Worm (Caenorhabditis elegans) whole organism, L3 larva: ENCODE measurements around the gene rsp-8.
"Not testable (repeated sequence)": the region's sequence is repeated elsewhere in the genome, so short reads cannot be mapped to it uniquely, and the experiment has no call there.

ENCODE experiments used
- aly-2 ChIP-seq: fragments of 150-350 bp; optimal IDR thresholded peaks from 2 replicates; lab custom pipeline; 2014; ENCODE audit warnings: missing biosample characterization, missing genetic modification characterization
- ama-1 ChIP-seq: fragments of 150-350 bp; optimal IDR thresholded peaks from 2 replicates; lab custom pipeline; 2018
- jun-1 ChIP-seq: fragments of 150-350 bp; optimal IDR thresholded peaks from 2 replicates; lab custom pipeline; 2014; ENCODE audit warnings: missing biosample characterization, missing genetic modification reagents, missing genetic modification characterization
- lin-15B ChIP-seq: fragments of 150-350 bp; optimal IDR thresholded peaks from 2 replicates; lab custom pipeline; 2014; ENCODE audit warnings: missing biosample characterization, missing genetic modification characterization
- nhr-11 ChIP-seq: fragments of 150-350 bp; optimal IDR thresholded peaks from 2 replicates; lab custom pipeline; 2014; ENCODE audit warnings: missing biosample characterization, missing genetic modification characterization
- zag-1 ChIP-seq: fragments of 150-350 bp; optimal IDR thresholded peaks from 2 replicates; lab custom pipeline; 2014; ENCODE audit warnings: missing biosample characterization, missing genetic modification characterization

DNA sequence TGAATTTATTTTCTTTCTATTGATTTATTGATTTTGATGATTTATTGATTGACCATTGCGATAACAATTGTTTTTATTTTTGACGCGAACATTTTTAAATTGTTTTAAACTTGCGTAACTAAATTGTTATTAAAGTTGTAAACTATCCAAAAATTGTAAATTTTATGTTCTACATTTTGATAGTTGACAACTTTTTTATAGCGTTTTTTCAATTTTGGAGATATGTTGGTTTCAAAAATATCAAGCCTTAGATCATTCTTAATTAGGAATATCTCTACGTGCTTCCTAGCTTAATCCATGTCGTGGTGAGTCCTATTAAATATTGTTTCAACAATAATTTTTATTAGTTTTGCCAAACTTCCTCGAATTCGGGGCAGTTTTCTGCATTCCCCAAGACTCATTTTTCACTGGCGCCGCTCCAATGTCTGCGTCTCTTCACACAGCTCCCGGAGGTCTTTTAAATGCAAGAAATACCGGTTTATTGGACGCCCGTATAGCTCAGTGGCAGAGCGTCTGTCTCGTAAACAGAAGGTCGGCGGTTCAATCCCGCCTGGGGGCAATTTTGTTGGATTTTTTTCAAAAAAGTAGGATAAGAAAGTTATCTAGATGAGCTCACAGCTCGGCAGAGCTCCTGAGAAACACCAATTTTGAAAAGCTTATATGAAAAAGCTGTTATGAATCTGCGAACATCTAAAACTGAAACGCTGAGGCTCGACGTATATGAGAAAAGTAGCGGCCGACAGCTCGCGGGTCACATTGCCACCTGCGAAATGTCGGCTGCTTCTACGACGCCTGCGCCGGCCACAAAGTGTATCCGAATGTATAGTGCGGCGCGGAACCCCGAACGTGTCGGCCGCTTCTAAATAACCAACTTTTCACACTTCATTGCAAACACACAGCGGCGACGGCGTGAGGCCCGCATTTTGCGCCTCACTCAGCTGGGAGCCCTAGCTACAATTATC lies 33.6 kb upstream of the rsp-8 start, which contains the start of gene C24H11.2:
- not testable (repeated sequence) for TF ChIP-seq zag-1 (tag; lab: Kevin White, UChicago); lin-15B (tag; lab: Kevin White, UChicago); ama-1 (lab: Kevin White, UChicago); nhr-11 (tag; lab: Kevin White, UChicago); jun-1 (tag; lab: Kevin White, UChicago); aly-2
